Worm (Caenorhabditis elegans): ENCODE measurements around the gene Y22D7AL.6.

Gene Y22D7AL.6

ce11 chrIII:1616245-1617026 is 11.7 kb downstream of the Y22D7AL.6 start (continued):
- TF ChIP-seq fos-1 (tag; optimal IDR thresholded peaks at IDR 0.05) (no peak), R02D3.7 (tag; optimal IDR thresholded peaks at IDR 0.05) (no peak), pha-4 (GFP tag; IDR thresholded peaks at IDR 0.05) (peak; percentile 82), pha-4 (tag; optimal IDR thresholded peaks at IDR 0.05) (no peak), ceh-32 (tag; optimal IDR thresholded peaks at IDR 0.05; ENCODE audit: poor library complexity) (no peak), ctbp-1 (GFP tag; IDR thresholded peaks at IDR 0.05) (0 out of 2 replicates have a peak, but pooled peaks have one; percentile 66), lir-3 (tag; optimal IDR thresholded peaks at IDR 0.05) (no peak), aha-1 (tag) (peak; percentile 97), ceh-62 (tag; optimal IDR thresholded peaks at IDR 0.05) (no peak), ceh-28 (tag; optimal IDR thresholded peaks at IDR 0.05) (no peak), nhr-10 (tag; optimal IDR thresholded peaks at IDR 0.05) (no peak), ZK337.2 (GFP tag; IDR thresholded peaks at IDR 0.05) (no peak), Y48G9A.11 (GFP tag; IDR thresholded peaks at IDR 0.05) (0 out of 2 replicates have a peak, but pooled peaks have one; percentile 71), tra-1 (GFP tag; IDR thresholded peaks at IDR 0.05) (no peak), arid-1 (GFP tag; conservative IDR thresholded peaks at IDR 0.05) (peak; percentile 75), T26A8.4 (GFP tag; IDR thresholded peaks at IDR 0.05) (peak; percentile 52), mdl-1 (tag; optimal IDR thresholded peaks at IDR 0.05) (no peak), skn-1 (tag; optimal IDR thresholded peaks at IDR 0.05) (no peak), spr-1 (tag; optimal IDR thresholded peaks at IDR 0.05) (peak; percentile 0), lin-29 (GFP tag; IDR thresholded peaks at IDR 0.05) (no peak)

DNA sequence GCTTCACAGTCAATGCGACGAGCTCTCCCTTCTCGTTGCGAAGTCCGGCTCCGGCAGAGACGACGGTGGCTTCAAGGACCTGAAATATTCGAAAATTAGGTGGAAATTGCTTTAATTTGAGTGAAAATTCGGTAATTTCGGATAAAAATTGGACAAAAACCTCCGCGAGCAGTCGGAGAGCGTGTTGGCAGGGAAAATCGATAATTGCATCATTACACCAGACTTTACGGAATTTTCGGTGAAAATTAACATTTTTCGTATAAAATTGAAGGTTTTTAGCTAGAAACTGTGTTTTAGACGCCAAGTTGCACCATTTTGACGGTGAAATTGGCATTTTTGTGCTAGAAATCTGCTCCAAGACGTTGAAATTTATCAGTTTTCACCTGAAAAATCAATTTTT is 13.6 kb downstream of the Y22D7AL.6 start:
- TF ChIP-seq zfp-2 (tag; optimal IDR thresholded peaks at IDR 0.05) (no peak), aha-1 (tag) (peak; percentile 73), T26A8.4 (GFP tag; IDR thresholded peaks at IDR 0.05) (0 out of 2 replicates have a peak, but pooled peaks have one; percentile 15)

ce11 chrIII:1618915-1619314 is 14.2 kb downstream of the Y22D7AL.6 start, which contains the start of gene Y22D7AL.10:
TSS of gene Y22D7AL.10 (minus strand) at chrIII:1618929.
- TF ChIP-seq lin-39 (tag; optimal IDR thresholded peaks at IDR 0.05): peak; percentile 17
- TF ChIP-seq zip-2 (tag; optimal IDR thresholded peaks at IDR 0.05): peak; percentile 84
- peak in 1 of 2 experiments; percentile 76 for TF ChIP-seq mdl-1 (tag; optimal IDR thresholded peaks at IDR 0.05)
- peak; percentile 95 for TF ChIP-seq dmd-9 (GFP tag; IDR thresholded peaks at IDR 0.05)
- TF ChIP-seq unc-130 (GFP tag; optimal IDR thresholded peaks at IDR 0.05): peak; percentile 97
- peak; percentile 95 for TF ChIP-seq vab-7 (GFP tag; IDR thresholded peaks at IDR 0.05)
- no peak for TF ChIP-seq daf-8 (GFP tag; IDR thresholded peaks at IDR 0.05)
- peak; percentile 97 for TF ChIP-seq arid-1 (GFP tag; conservative IDR thresholded peaks at IDR 0.05)
- peak; percentile 72 for TF ChIP-seq mxl-3 (GFP tag; optimal IDR thresholded peaks at IDR 0.05)
- TF ChIP-seq ctbp-1 (GFP tag; IDR thresholded peaks at IDR 0.05): peak; percentile 98
- peak; percentile 39 for TF ChIP-seq fos-1 (tag; optimal IDR thresholded peaks at IDR 0.05)
- peak; percentile 83 to 95 for TF ChIP-seq daf-16 (GFP tag; optimal IDR thresholded peaks at IDR 0.05)
- TF ChIP-seq daf-16 (tag; optimal IDR thresholded peaks at IDR 0.05): peak; percentile 71
- peak; percentile 96 for TF ChIP-seq F37D6.2 (tag; optimal IDR thresholded peaks at IDR 0.05)
- peak; percentile 92 to 97 for TF ChIP-seq lsy-2 (tag; optimal IDR thresholded peaks at IDR 0.05)
- peak; percentile 93 for TF ChIP-seq nhr-25 (tag; optimal IDR thresholded peaks at IDR 0.05; ENCODE audit: borderline replicate concordance, insufficient read depth)
- peak; percentile 98 for TF ChIP-seq nhr-102 (tag; optimal IDR thresholded peaks at IDR 0.05)
- peak; percentile 97 for TF ChIP-seq spr-1 (tag; optimal IDR thresholded peaks at IDR 0.05)
- peak; percentile 83 for TF ChIP-seq nhr-28 (tag; optimal IDR thresholded peaks at IDR 0.05)
- peak; percentile 98 for TF ChIP-seq T26A8.4 (GFP tag; IDR thresholded peaks at IDR 0.05)
- TF ChIP-seq madf-5 (GFP tag; IDR thresholded peaks at IDR 0.05): peak in 1 of 2 experiments; percentile 87; a peak in 2 of 4 replicates
- peak; percentile 53; the same call in 1 of the 2 replicates for TF ChIP-seq lim-7 (GFP tag; IDR thresholded peaks at IDR 0.05)
- TF ChIP-seq skn-1 (tag; optimal IDR thresholded peaks at IDR 0.05): peak; percentile 11
- TF ChIP-seq egl-27 (tag; optimal IDR thresholded peaks at IDR 0.05): no peak
- TF ChIP-seq pqm-1 (tag; optimal IDR thresholded peaks at IDR 0.05): no peak
- TF ChIP-seq tra-1 (GFP tag; IDR thresholded peaks at IDR 0.05): peak; percentile 97
- TF ChIP-seq dpl-1 (GFP tag; optimal IDR thresholded peaks at IDR 0.05): peak; percentile 92
- peak; percentile 99 for TF ChIP-seq mep-1 (tag; optimal IDR thresholded peaks at IDR 0.05)
- peak; percentile 82; the same call in 1 of the 2 replicates for TF ChIP-seq zip-11 (GFP tag; IDR thresholded peaks at IDR 0.05)
- no peak for TF ChIP-seq F26F4.8 (GFP tag; conservative IDR thresholded peaks at IDR 0.05)
- peak; percentile 97 for TF ChIP-seq ceh-20 (GFP tag; IDR thresholded peaks at IDR 0.05)
- TF ChIP-seq ceh-62 (tag; optimal IDR thresholded peaks at IDR 0.05): no peak
- peak; percentile 90 for TF ChIP-seq nhr-77 (tag; optimal IDR thresholded peaks at IDR 0.05)
- peak; percentile 73 for TF ChIP-seq dmd-8 (GFP tag; IDR thresholded peaks at IDR 0.05)
